Worm (Caenorhabditis elegans) whole organism, mixed stage, embryonic: Measurements from ENCODE around the gene srw-53.

Experiments
- M03D4.4 ChIP-seq: sonication (generic microtip); optimal IDR thresholded peaks from 2 replicates; lab custom pipeline; 2017; ENCODE audit warnings: mild to moderate bottlenecking, missing genetic modification characterization, missing compliant biosample characterization
- bed-3 ChIP-seq: fragments of 200-800 bp; sonication (Bioruptor generic); optimal IDR thresholded peaks from 3 replicates; lab custom pipeline; 2018; ENCODE audit warnings: mild to moderate bottlenecking, missing genetic modification characterization, moderate library complexity, missing compliant biosample characterization
- blmp-1 ChIP-seq: fragments of 150-350 bp; optimal IDR thresholded peaks from 2 replicates; lab custom pipeline; 2014; ENCODE audit warnings: missing biosample characterization, missing genetic modification characterization
- ceh-39 ChIP-seq: fragments of 150-350 bp; optimal IDR thresholded peaks from 2 replicates; lab custom pipeline; 2014; ENCODE audit warnings: missing biosample characterization, missing genetic modification characterization
- ceh-43 ChIP-seq: fragments of 200-800 bp; sonication (Bioruptor generic); optimal IDR thresholded peaks from 2 replicates; lab custom pipeline; 2018; ENCODE audit warnings: mild to moderate bottlenecking, missing genetic modification characterization, moderate library complexity, missing compliant biosample characterization
- ceh-83 ChIP-seq: fragments of 200-800 bp; sonication (Bioruptor generic); optimal IDR thresholded peaks from 2 replicates; lab custom pipeline; 2018; ENCODE audit warnings: mild to moderate bottlenecking, missing genetic modification characterization, missing compliant biosample characterization
- cnd-1 ChIP-seq: fragments of 200-800 bp; sonication (Bioruptor generic); optimal IDR thresholded peaks from 2 replicates; lab custom pipeline; 2018; ENCODE audit warnings: mild to moderate bottlenecking, missing genetic modification characterization, missing compliant biosample characterization
- drap-1 ChIP-seq: fragments of 200-800 bp; sonication (Bioruptor generic); optimal IDR thresholded peaks from 3 replicates; lab custom pipeline; 2018; ENCODE audit warnings: mild to moderate bottlenecking, missing genetic modification characterization, missing compliant biosample characterization
- elt-1 ChIP-seq: sonication (generic microtip); optimal IDR thresholded peaks from 2 replicates; lab custom pipeline; 2017; ENCODE audit warnings: missing genetic modification characterization, mild to moderate bottlenecking, missing compliant biosample characterization, antibody characterized with exemption, moderate library complexity, borderline replicate concordance; ENCODE audit not compliant: insufficient read depth
- elt-3 ChIP-seq: fragments of 150-350 bp; optimal IDR thresholded peaks from 2 replicates; lab custom pipeline; 2014; ENCODE audit warnings: missing biosample characterization, missing genetic modification characterization
- ham-2 ChIP-seq: fragments of 200-800 bp; sonication (Bioruptor generic); optimal IDR thresholded peaks from 2 replicates; lab custom pipeline; 2018; ENCODE audit warnings: mild to moderate bottlenecking, missing genetic modification characterization, missing compliant biosample characterization
- hlh-1 ChIP-seq: fragments of 150-350 bp; optimal IDR thresholded peaks from 2 replicates; lab custom pipeline; 2014; ENCODE audit warnings: missing biosample characterization, missing genetic modification reagents, missing genetic modification characterization
- lin-32 ChIP-seq: fragments of 200-800 bp; sonication (Bioruptor generic); optimal IDR thresholded peaks from 2 replicates; lab custom pipeline; 2018; ENCODE audit warnings: mild to moderate bottlenecking, missing genetic modification characterization, missing compliant biosample characterization
- lsy-2 ChIP-seq: fragments of 150-350 bp; optimal IDR thresholded peaks from 2 replicates; lab custom pipeline; 2014; ENCODE audit warnings: missing biosample characterization, missing genetic modification characterization
- mab-5 ChIP-seq: fragments of 150-350 bp; optimal IDR thresholded peaks from 2 replicates; lab custom pipeline; 2014; ENCODE audit warnings: missing biosample characterization, missing genetic modification characterization
- mep-1 ChIP-seq: fragments of 150-350 bp; optimal IDR thresholded peaks from 2 replicates; lab custom pipeline; 2017; ENCODE audit warnings: missing biosample characterization, missing genetic modification reagents, missing genetic modification characterization, inconsistent platforms
- mls-2 ChIP-seq: sonication (generic microtip); optimal IDR thresholded peaks from 2 replicates; lab custom pipeline; 2016; ENCODE audit warnings: mild to moderate bottlenecking, missing genetic modification characterization, moderate library complexity, missing compliant biosample characterization
- nhr-12 ChIP-seq: fragments of 150-350 bp; optimal IDR thresholded peaks from 2 replicates; lab custom pipeline; 2014; ENCODE audit warnings: missing biosample characterization, missing genetic modification characterization
- nhr-2 ChIP-seq: fragments of 150-350 bp; optimal IDR thresholded peaks from 2 replicates; lab custom pipeline; 2014; ENCODE audit warnings: missing biosample characterization, missing genetic modification characterization
- nhr-237 ChIP-seq: fragments of 150-350 bp; optimal IDR thresholded peaks from 2 replicates; lab custom pipeline; 2014; ENCODE audit warnings: missing biosample characterization, missing genetic modification characterization
- nhr-28 ChIP-seq: fragments of 150-350 bp; optimal IDR thresholded peaks from 2 replicates; lab custom pipeline; 2014; ENCODE audit warnings: missing biosample characterization, missing genetic modification characterization
- nhr-76 ChIP-seq: sonication (generic microtip); optimal IDR thresholded peaks from 2 replicates; lab custom pipeline; 2017; ENCODE audit warnings: missing biosample characterization, missing genetic modification characterization
- pha-4 ChIP-seq: fragments of 150-350 bp; optimal IDR thresholded peaks from 2 replicates; lab custom pipeline; 2018; ENCODE audit warnings: missing biosample characterization, missing genetic modification reagents, missing genetic modification characterization
- sem-2 ChIP-seq: fragments of 200-800 bp; sonication (Bioruptor generic); optimal IDR thresholded peaks from 2 replicates; lab custom pipeline; 2018; ENCODE audit warnings: mild to moderate bottlenecking, missing genetic modification characterization, missing compliant biosample characterization
- snpc-4 ChIP-seq: fragments of 150-350 bp; optimal IDR thresholded peaks from 2 replicates; lab custom pipeline; 2014; ENCODE audit warnings: missing biosample characterization, missing genetic modification characterization
- sptf-1 ChIP-seq: sonication (generic microtip); optimal IDR thresholded peaks from 2 replicates; lab custom pipeline; 2017; ENCODE audit warnings: mild to moderate bottlenecking, missing genetic modification characterization, moderate library complexity, missing compliant biosample characterization
- tbx-8 ChIP-seq: fragments of 200-800 bp; sonication (Bioruptor generic); optimal IDR thresholded peaks from 2 replicates; lab custom pipeline; 2018; ENCODE audit warnings: mild to moderate bottlenecking, missing genetic modification characterization, moderate library complexity, missing compliant biosample characterization
- unc-120 ChIP-seq: sonication (generic microtip); optimal IDR thresholded peaks from 2 replicates; lab custom pipeline; 2017; ENCODE audit warnings: missing genetic modification characterization, missing compliant biosample characterization; ENCODE audit not compliant: poor library complexity, severe bottlenecking
- unc-39 ChIP-seq: fragments of 150-350 bp; optimal IDR thresholded peaks from 2 replicates; lab custom pipeline; 2014; ENCODE audit warnings: missing biosample characterization, missing genetic modification characterization
- unc-62 ChIP-seq: fragments of 150-350 bp; optimal IDR thresholded peaks from 2 replicates; lab custom pipeline; 2014; ENCODE audit warnings: missing biosample characterization, missing genetic modification reagents, missing genetic modification characterization
- zip-8 ChIP-seq: fragments of 150-350 bp; optimal IDR thresholded peaks from 2 replicates; lab custom pipeline; 2014; ENCODE audit warnings: missing biosample characterization, missing genetic modification characterization
- ztf-11 ChIP-seq: fragments of 150-350 bp; optimal IDR thresholded peaks from 2 replicates; lab custom pipeline; 2014; ENCODE audit warnings: missing biosample characterization, missing genetic modification characterization

srw-53 gene

DNA sequence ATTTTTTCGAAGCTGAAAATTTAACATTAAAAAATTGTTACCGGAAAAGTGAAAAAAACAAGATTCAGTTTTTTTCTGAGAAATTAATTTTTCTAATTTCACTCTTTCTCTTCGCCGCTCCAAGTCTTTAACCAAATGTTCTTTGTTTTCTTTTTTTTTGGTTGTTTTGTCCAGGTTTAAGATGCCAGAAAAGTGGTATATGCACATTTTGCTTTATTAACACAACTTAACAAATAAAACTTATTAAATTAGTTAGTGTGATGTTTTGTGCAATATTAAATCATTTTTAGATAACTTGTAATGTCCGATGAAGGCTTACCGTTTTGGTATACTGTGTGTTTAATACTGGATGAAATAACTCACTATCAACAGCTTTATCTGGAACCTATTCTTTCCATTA, at the start of gene srw-53:
Gene srw-53 (plus strand): TSS at position 301 of the 400 bp plus-strand sequence.
- TF ChIP-seq ceh-83 (GFP tag; lab: Kevin White, UChicago), result no peak

DNA sequence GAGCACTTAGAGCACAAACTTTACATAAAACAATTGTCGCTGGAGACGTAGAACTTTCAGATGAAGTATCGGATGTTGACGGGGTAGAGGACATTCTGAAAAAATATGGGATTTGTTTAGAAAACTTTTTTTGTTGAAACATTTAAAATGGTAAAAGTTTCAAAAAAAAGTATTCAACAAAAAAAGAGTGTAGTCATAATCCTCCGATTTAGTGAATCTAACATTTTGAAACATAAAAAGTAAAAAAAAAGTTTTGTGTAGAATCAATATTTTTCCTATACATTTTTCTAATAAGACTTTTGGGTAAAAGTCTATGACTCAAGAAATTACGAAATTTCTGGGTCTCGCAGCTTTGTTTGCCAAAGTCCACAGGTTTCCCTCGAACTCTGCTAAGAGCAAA, 46.6 kb upstream of the srw-53 start, which contains the start of gene nhr-213:
Gene nhr-213 (minus strand): TSS at position 101 of the 400 bp plus-strand sequence.
- no peak for TF ChIP-seq cnd-1 (tag; lab: Kevin White, UChicago)
- TF ChIP-seq elt-1 (tag; lab: Kevin White, UChicago), result no peak
- TF ChIP-seq nhr-76, result no peak
- no peak for TF ChIP-seq mab-5 (tag; lab: Kevin White, UChicago)
- TF ChIP-seq nhr-12 (tag; lab: Kevin White, UChicago), result no peak
- no peak for TF ChIP-seq unc-120
- TF ChIP-seq nhr-2 (tag; lab: Kevin White, UChicago), result no peak
- no peak for TF ChIP-seq elt-3
- TF ChIP-seq lin-32 (GFP tag; lab: Kevin White, UChicago), result no peak
- TF ChIP-seq zip-8 (tag; lab: Kevin White, UChicago), result no peak
- no peak for TF ChIP-seq M03D4.4
- no peak for TF ChIP-seq unc-39
- no peak for TF ChIP-seq tbx-8
- no peak for TF ChIP-seq drap-1
- TF ChIP-seq sptf-1, result no peak

DNA sequence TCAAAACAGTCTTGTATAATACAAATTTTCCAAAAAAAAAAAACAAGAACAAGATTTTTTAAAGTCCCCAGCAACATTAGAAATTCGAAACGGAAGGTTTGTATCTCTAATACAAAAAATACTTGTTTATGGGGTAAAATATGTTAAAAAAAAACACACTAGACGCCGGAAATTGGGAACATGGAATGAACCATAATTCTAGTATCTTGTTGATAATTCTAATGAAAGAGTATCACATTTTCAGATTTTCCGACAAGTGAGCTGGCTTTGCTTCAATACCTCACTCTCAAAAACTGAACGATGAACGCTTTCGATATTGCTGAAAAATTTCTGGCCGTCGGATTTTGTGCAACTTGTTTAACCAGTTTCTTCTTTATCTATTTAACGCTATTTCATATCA, 45.5 kb upstream of the srw-53 start, which contains the start of gene str-60:
Gene str-60 (plus strand): TSS at position 301 of the 400 bp plus-strand sequence.
- no peak for TF ChIP-seq mab-5 (tag; lab: Kevin White, UChicago)
- TF ChIP-seq bed-3, result no peak
- TF ChIP-seq ceh-83 (GFP tag; lab: Kevin White, UChicago), result no peak
- no peak for TF ChIP-seq blmp-1
- TF ChIP-seq nhr-76, result no peak
- no peak for TF ChIP-seq ceh-39 (tag; lab: Kevin White, UChicago)
- TF ChIP-seq lsy-2 (tag; lab: Kevin White, UChicago), result no peak
- no peak for TF ChIP-seq cnd-1 (tag; lab: Kevin White, UChicago)
- TF ChIP-seq sptf-1, result no peak
- TF ChIP-seq pha-4, result no peak
- TF ChIP-seq tbx-8, result no peak
- no peak for TF ChIP-seq zip-8 (tag; lab: Kevin White, UChicago)
- no peak for TF ChIP-seq ham-2 (GFP tag; lab: Kevin White, UChicago)
- TF ChIP-seq mls-2, result no peak
- TF ChIP-seq snpc-4, result no peak

DNA sequence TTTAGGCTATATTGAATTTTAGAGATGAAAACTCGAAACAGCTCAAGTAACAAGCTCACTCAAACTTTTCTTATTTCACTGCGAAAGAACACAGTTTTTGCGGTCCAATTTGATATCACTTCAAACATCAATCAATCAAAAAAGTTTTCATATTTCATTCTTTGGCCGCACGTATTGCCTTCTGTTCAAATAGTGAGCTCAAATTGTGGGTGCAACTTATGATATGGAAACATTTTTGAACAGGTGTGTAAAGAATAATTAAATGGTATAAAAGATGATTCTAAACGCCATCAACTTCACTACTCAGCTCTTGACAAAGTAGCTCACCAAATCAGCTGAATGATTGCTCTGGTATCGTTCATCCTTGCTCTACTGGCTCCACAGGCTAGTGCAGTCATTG, 43.5 kb upstream of the srw-53 start, which contains the start of gene T06C12.14:
Gene T06C12.14 (plus strand): TSS at position 301 of the 400 bp plus-strand sequence.
- TF ChIP-seq pha-4 (no peak), ceh-39 (tag; lab: Kevin White, UChicago) (no peak), ceh-43 (GFP tag; lab: Kevin White, UChicago) (no peak), bed-3 (no peak), sem-2 (GFP tag; lab: Kevin White, UChicago) (no peak), nhr-12 (tag; lab: Kevin White, UChicago) (no peak), lin-32 (GFP tag; lab: Kevin White, UChicago) (no peak), zip-8 (tag; lab: Kevin White, UChicago) (no peak), mep-1 (tag; lab: Kevin White, UChicago) (no peak), ztf-11 (tag; lab: Kevin White, UChicago) (no peak), drap-1 (no peak), cnd-1 (tag; lab: Kevin White, UChicago) (no peak)

DNA sequence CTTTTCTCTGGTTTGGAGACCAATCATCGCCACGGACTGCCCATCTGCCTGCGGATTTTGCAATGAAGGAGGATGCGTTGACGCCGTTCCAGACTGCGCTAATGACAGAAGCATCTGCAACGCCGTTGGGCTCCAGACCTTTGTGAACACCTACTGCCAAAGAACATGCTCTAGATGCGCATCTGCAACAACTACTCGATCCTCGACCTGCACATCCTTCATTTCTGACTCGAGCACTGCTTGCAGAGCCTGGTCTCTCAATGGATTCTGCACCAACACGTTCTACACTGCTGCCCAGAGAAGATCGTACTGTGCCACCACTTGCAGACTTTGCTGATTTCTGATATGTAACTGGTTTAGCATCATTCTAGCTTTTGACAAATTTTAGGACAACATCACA, 42.7 kb upstream of the srw-53 start:
- TF ChIP-seq ztf-11 (tag; lab: Kevin White, UChicago) (no peak), ceh-43 (GFP tag; lab: Kevin White, UChicago) (no peak), nhr-28 (tag; lab: Kevin White, UChicago) (no peak), tbx-8 (no peak), bed-3 (no peak), hlh-1 (no peak), elt-1 (tag; lab: Kevin White, UChicago) (no peak), nhr-237 (tag; lab: Kevin White, UChicago) (no peak), unc-39 (no peak), unc-62 (no peak), ham-2 (GFP tag; lab: Kevin White, UChicago) (no peak), unc-120 (no peak), nhr-76 (no peak), mab-5 (tag; lab: Kevin White, UChicago) (no peak)
